Worm (Caenorhabditis elegans): Measurements from ENCODE around the gene srbc-8.

DNA sequence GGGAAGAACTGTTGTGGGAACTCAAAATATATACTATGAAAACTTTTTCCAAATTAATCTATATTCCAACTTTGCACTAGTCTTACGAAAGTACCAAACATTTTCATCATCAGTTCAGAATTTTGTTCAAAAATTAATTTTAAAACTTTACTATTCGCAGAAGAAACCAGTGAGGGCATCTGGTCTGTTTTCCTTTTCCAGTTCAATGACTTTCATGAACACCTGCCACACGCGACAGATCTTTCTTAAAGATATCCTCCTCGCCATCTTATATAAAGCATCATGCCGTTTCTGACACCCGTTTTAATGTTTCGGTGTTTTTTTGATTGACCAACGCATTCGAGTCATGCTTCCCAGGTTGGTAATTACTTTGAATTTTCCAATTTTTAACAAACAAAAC lies 48.0 kb upstream of the srbc-8 start, which contains the start of gene C54F6.3:
- TF ChIP-seq ztf-29 (GFP tag; IDR thresholded peaks at IDR 0.05) (no peak), klf-2 (GFP tag; conservative IDR thresholded peaks at IDR 0.05) (no peak)
